Worm (Caenorhabditis elegans) whole organism, young adult: ENCODE results near the gene dpy-20.
A peak's percentile ranks its signal among the peaks of the same experiment; 100 is the strongest.

Experiments used
- ets-4 ChIP-seq: fragments of 200-800 bp; sonication (Bioruptor generic); optimal IDR thresholded peaks from 2 replicates; lab custom pipeline; 2018; ENCODE audit warnings: mild to moderate bottlenecking, missing genetic modification characterization, missing compliant biosample characterization
- lin-40 ChIP-seq: sonication (generic microtip); optimal IDR thresholded peaks from 2 replicates; lab custom pipeline; 2016; ENCODE audit warnings: missing genetic modification characterization, mild to moderate bottlenecking, missing compliant biosample characterization, missing genotype, missing genetic modification reagents
- nfya-1 ChIP-seq: sonication (generic microtip); optimal IDR thresholded peaks from 2 replicates; lab custom pipeline; 2017; ENCODE audit warnings: antibody characterized with exemption, missing compliant biosample characterization, missing genetic modification characterization, borderline replicate concordance; ENCODE audit not compliant: insufficient read depth
- pbrm-1 ChIP-seq: fragments of 200-800 bp; sonication (Bioruptor generic); IDR thresholded peaks from 2 replicates; pipeline ENCODE4 v1.3.6; 2022; ENCODE audit warnings: missing genetic modification reagents, missing genetic modification characterization, missing compliant biosample characterization

DNA sequence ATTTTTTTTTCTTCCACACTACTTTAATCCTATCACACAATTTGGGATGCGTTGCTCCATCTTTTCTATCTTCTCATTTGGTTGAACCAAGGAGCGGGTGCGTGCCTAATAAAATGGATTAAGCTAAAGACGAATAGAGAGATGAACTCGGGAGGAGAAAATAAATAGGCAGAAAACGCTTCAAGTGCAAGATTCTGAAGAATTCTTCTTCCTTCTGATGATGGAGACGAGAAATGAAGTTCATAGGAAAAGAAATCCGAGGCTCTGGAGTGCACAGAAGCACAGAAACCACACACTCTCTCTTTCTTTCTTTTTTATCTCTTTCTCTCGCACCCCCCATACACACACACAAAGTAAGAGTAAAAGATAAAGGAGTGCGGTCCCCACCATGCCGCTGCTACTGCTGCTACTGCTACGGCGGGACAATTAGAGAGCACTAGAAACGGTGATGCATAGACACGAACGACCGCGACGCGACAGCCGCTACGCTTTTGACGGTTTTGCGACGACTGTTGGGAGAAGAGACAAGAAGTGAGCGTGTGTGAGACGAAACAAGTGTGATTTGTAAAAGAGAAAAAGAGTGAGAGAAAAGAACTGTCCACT is 8.5 kb downstream of the dpy-20 start:
- TF ChIP-seq lin-40: peak; percentile 58
- TF ChIP-seq pbrm-1: peak; percentile 42; the same call in 1 of the 2 replicates
- TF ChIP-seq ets-4: peak; percentile 89
- TF ChIP-seq nfya-1 (tag; lab: Kevin White, UChicago): no peak
